Fruit fly (Drosophila melanogaster) whole organism, pupa: Measurements from ENCODE around the gene OtopLa.

Experiments used
- CG10348 ChIP-seq: fragments of 200-800 bp; sonication (Bioruptor generic); IDR thresholded peaks from 2 replicates; pipeline ENCODE4 v1.3.6; 2022; ENCODE audit warnings: missing biosample characterization, missing genetic modification characterization
- CG12605 ChIP-seq: fragments of 200-800 bp; sonication (Bioruptor generic); IDR thresholded peaks from 2 replicates; pipeline ENCODE4 v1.3.6; 2022; ENCODE audit warnings: missing biosample characterization, missing genetic modification characterization
- CG13204 ChIP-seq: fragments of 200-800 bp; sonication (Bioruptor generic); optimal IDR thresholded peaks from 2 replicates; lab custom pipeline; 2018; ENCODE audit warnings: missing biosample characterization, mild to moderate bottlenecking, missing genetic modification characterization, moderate library complexity
- CG14655 ChIP-seq: fragments of 200-800 bp; sonication (Bioruptor generic); optimal IDR thresholded peaks from 3 replicates; lab custom pipeline; 2017; ENCODE audit warnings: mild to moderate bottlenecking, missing biosample characterization, missing genetic modification reagents, missing genetic modification characterization
- CG15710 ChIP-seq: fragments of 200-800 bp; sonication (Bioruptor generic); optimal IDR thresholded peaks from 2 replicates; lab custom pipeline; 2018; ENCODE audit warnings: missing biosample characterization, mild to moderate bottlenecking, missing genetic modification characterization, moderate library complexity
- CG17806 ChIP-seq: fragments of 200-800 bp; sonication (Bioruptor generic); optimal IDR thresholded peaks from 2 replicates; lab custom pipeline; 2018; ENCODE audit warnings: missing biosample characterization, mild to moderate bottlenecking, missing genetic modification characterization, moderate library complexity
- CG32121 ChIP-seq: fragments of 200-800 bp; sonication (Bioruptor generic); IDR thresholded peaks from 2 replicates; pipeline ENCODE4 v1.3.6; 2022; ENCODE audit warnings: missing biosample characterization, missing genetic modification characterization
- CG34367 ChIP-seq: fragments of 200-800 bp; sonication (Bioruptor generic); optimal IDR thresholded peaks from 2 replicates; lab custom pipeline; 2018; ENCODE audit warnings: missing biosample characterization, mild to moderate bottlenecking, missing genetic modification characterization
- CG4496 ChIP-seq: fragments of 200-800 bp; sonication (Bioruptor generic); IDR thresholded peaks from 3 replicates; pipeline ENCODE4 v1.3.6; 2022; ENCODE audit warnings: missing biosample characterization, missing genetic modification characterization
- CG8159 ChIP-seq: fragments of 200-800 bp; sonication (Bioruptor generic); optimal IDR thresholded peaks from 3 replicates; lab custom pipeline; 2018; ENCODE audit warnings: missing biosample characterization, mild to moderate bottlenecking, missing genetic modification characterization, moderate library complexity
- CG8301 ChIP-seq: fragments of 200-800 bp; sonication (Bioruptor generic); optimal IDR thresholded peaks from 2 replicates; lab custom pipeline; 2018; ENCODE audit warnings: missing biosample characterization, mild to moderate bottlenecking, missing genetic modification characterization
- CG9948 ChIP-seq: fragments of 200-800 bp; sonication (Bioruptor generic); optimal IDR thresholded peaks from 2 replicates; lab custom pipeline; 2018; ENCODE audit warnings: missing biosample characterization, mild to moderate bottlenecking, missing genetic modification characterization, moderate library complexity
- D1 ChIP-seq: fragments of 200-800 bp; sonication (Bioruptor generic); optimal IDR thresholded peaks from 2 replicates; lab custom pipeline; 2018; ENCODE audit warnings: missing biosample characterization, mild to moderate bottlenecking, missing genetic modification characterization, moderate library complexity
- EcR ChIP-seq: fragments of 200-800 bp; sonication (Bioruptor generic); optimal IDR thresholded peaks from 3 replicates; lab custom pipeline; 2019; ENCODE audit warnings: missing biosample characterization, missing genetic modification characterization, mild to moderate bottlenecking, moderate library complexity, missing genetic modification reagents
- Ets98B ChIP-seq: fragments of 200-800 bp; sonication (Bioruptor generic); IDR thresholded peaks from 2 replicates; pipeline ENCODE4 v1.3.6; 2022; ENCODE audit warnings: missing biosample characterization, missing genetic modification characterization
- Pif1A ChIP-seq: fragments of 200-800 bp; sonication (Bioruptor generic); optimal IDR thresholded peaks from 3 replicates; lab custom pipeline; 2016; ENCODE audit warnings: missing biosample characterization, missing genetic modification characterization
- Pif1B ChIP-seq: fragments of 200-800 bp; sonication (Bioruptor generic); optimal IDR thresholded peaks from 3 replicates; lab custom pipeline; 2016; ENCODE audit warnings: missing biosample characterization, missing genetic modification characterization
- Snoo ChIP-seq: fragments of 200-800 bp; sonication (Bioruptor generic); optimal IDR thresholded peaks from 3 replicates; lab custom pipeline; 2017; ENCODE audit warnings: missing biosample characterization, mild to moderate bottlenecking, missing genetic modification characterization, inconsistent platforms
- fd96Ca ChIP-seq: fragments of 200-800 bp; sonication (Bioruptor generic); IDR thresholded peaks from 3 replicates; pipeline ENCODE4 v1.3.6; 2022; ENCODE audit warnings: missing biosample characterization, missing genetic modification characterization
- gl ChIP-seq: fragments of 200-800 bp; sonication (Bioruptor generic); optimal IDR thresholded peaks from 2 replicates; lab custom pipeline; 2018; ENCODE audit warnings: missing biosample characterization, mild to moderate bottlenecking, missing genetic modification characterization
- rn ChIP-seq: fragments of 200-800 bp; sonication (Bioruptor generic); IDR thresholded peaks from 2 replicates; pipeline ENCODE4 v1.3.6; 2022; ENCODE audit warnings: missing biosample characterization, missing genetic modification characterization

The OtopLa gene

DNA sequence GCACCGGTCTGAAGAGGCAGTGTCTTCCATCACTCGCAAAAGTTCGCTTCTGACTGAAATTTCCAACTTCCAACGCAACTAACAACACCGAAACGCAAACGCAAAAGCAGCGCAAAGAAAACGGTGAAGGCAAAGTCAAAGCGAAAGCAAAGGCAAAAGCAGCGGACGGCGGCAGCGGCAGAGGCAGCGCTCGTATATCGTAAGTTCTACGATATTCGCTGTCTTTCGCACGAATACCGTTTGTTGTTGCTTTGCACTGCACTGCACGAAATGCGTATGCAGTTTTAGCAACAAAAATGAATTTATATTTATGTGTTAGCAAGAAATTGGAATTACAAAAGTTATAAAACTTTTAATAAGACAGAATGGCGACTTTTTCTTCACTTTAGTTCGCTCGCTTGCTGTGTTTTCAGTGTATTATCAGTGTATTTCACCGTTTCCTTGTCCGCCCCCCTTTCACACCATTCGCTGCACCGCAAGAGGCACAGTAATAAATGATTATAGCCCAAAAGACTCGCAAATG lies at the start of gene OtopLa:
Gene OtopLa (minus strand): TSS at position 51 of the 523 bp plus-strand sequence.
- TF ChIP-seq CG12605, result peak; percentile 82
- TF ChIP-seq CG17806 (tag; lab: Kevin White, UChicago), result peak; percentile 62
- TF ChIP-seq Pif1B (GFP tag; lab: Kevin White, UChicago), result peak; percentile 58
- peak; percentile 86 for TF ChIP-seq Ets98B
- peak; percentile 82 for TF ChIP-seq Pif1A (GFP tag; lab: Kevin White, UChicago)
- peak; percentile 73 for TF ChIP-seq CG8301 (tag; lab: Kevin White, UChicago)
- peak; percentile 89 for TF ChIP-seq fd96Ca (GFP tag; lab: Robert Waterston, UW)
- peak; percentile 78 for TF ChIP-seq CG8159
- TF ChIP-seq CG32121 (GFP tag; lab: Robert Waterston, UW), result peak; percentile 85
- TF ChIP-seq CG14655 (GFP tag; lab: Kevin White, UChicago), result peak; percentile 75
- TF ChIP-seq CG13204 (GFP tag; lab: Kevin White, UChicago), result no peak
- no peak for TF ChIP-seq Snoo
- TF ChIP-seq CG15710, result peak; percentile 71
- TF ChIP-seq EcR (GFP tag; lab: Kevin White, UChicago), result no peak
- peak; percentile 89 for TF ChIP-seq CG4496 (GFP tag; lab: Robert Waterston, UW)
- TF ChIP-seq CG9948 (tag; lab: Kevin White, UChicago), result peak; percentile 63
- peak; percentile 58; the same call in 1 of the 2 replicates for TF ChIP-seq CG10348 (GFP tag; lab: Robert Waterston, UW)
- peak; percentile 76 for TF ChIP-seq rn
- peak; percentile 57 for TF ChIP-seq CG34367 (tag; lab: Kevin White, UChicago)
- TF ChIP-seq D1 (tag; lab: Kevin White, UChicago), result no peak
- TF ChIP-seq gl, result peak; percentile 33
- TF ChIP-seq, all 21 proteins: peak for 17

DNA sequence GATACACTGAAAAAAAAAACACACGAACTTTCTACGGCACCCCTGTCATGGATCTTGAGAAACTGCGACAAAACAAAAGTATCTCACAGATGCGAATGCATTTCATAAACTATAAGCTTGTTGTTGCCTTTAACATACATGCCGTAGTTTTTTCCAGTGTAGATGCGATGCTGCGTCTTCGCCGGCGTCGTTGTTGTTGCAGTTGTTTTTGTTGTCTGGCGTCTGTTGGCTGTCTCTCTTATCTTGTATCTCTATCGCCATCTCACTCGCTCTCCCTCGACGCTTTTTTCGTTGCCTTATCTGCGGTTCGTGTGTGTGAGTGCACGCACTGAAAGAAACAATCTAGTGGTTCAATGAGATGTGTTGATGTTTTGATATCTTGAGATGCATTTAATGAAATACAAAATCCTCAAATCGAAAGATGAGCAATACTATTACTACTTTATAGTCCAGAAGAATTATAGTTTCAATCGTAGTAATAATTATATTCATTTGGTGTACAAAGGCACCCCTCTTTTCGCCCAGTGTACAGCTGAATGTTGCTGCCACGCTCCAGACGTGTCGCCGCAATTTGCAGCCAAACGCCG lies 48.2 kb upstream of the OtopLa start:
- TF ChIP-seq Pif1A (GFP tag; lab: Kevin White, UChicago), result peak; percentile 98
- peak; percentile 27 for TF ChIP-seq D1 (tag; lab: Kevin White, UChicago)
- TF ChIP-seq CG13204 (GFP tag; lab: Kevin White, UChicago), result peak; percentile 95
- TF ChIP-seq EcR (GFP tag; lab: Kevin White, UChicago), result no peak
- TF ChIP-seq CG15710, result peak; percentile 95
- peak; percentile 94 for TF ChIP-seq rn
- peak; percentile 89 for TF ChIP-seq gl
- TF ChIP-seq CG12605, result peak; percentile 95
- TF ChIP-seq CG32121 (GFP tag; lab: Robert Waterston, UW), result peak; percentile 92
- peak; percentile 86 for TF ChIP-seq CG9948 (tag; lab: Kevin White, UChicago)
- peak; percentile 94 for TF ChIP-seq CG8159
- TF ChIP-seq Ets98B, result peak; percentile 97
- TF ChIP-seq CG14655 (GFP tag; lab: Kevin White, UChicago), result peak; percentile 96
- TF ChIP-seq CG17806 (tag; lab: Kevin White, UChicago), result peak; percentile 92
- peak; percentile 92 for TF ChIP-seq CG8301 (tag; lab: Kevin White, UChicago)
- TF ChIP-seq Pif1B (GFP tag; lab: Kevin White, UChicago), result peak; percentile 95
- TF ChIP-seq fd96Ca (GFP tag; lab: Robert Waterston, UW), result peak; percentile 98
- peak; percentile 92 for TF ChIP-seq CG34367 (tag; lab: Kevin White, UChicago)
- TF ChIP-seq CG10348 (GFP tag; lab: Robert Waterston, UW), result peak; percentile 79
- TF ChIP-seq Snoo, result peak; percentile 98
- TF ChIP-seq CG4496 (GFP tag; lab: Robert Waterston, UW), result peak; percentile 98

DNA sequence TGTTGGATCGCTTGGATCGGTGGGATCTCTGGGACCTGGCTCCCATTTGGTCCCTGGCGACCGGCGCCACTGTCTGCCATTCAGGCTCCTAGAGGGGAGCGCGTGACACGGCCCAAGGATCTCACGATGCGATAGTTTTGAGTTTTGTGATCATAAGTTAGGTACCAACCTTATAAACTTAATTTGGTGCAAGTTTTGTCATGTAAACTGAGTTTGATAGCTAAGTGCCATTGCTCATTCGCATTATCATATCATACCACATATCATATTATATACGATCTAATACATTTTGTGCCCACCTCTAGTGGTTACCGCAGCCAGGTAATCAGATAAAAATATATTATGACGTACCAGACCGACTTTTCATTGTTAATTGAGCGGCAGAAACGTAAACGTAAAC lies 47.7 kb upstream of the OtopLa start:
- peak; percentile 4; the same call in 2 of the 3 replicates for TF ChIP-seq fd96Ca (GFP tag; lab: Robert Waterston, UW)
- 0 out of 2 replicates have a peak, but pooled peaks have one; percentile 28 for TF ChIP-seq rn
- TF ChIP-seq CG13204 (GFP tag; lab: Kevin White, UChicago), result no peak
- TF ChIP-seq D1 (tag; lab: Kevin White, UChicago), result no peak
- no peak for TF ChIP-seq CG8159
- TF ChIP-seq CG14655 (GFP tag; lab: Kevin White, UChicago), result peak; percentile 7
- TF ChIP-seq CG9948 (tag; lab: Kevin White, UChicago), result no peak
- no peak for TF ChIP-seq Pif1A (GFP tag; lab: Kevin White, UChicago)

DNA sequence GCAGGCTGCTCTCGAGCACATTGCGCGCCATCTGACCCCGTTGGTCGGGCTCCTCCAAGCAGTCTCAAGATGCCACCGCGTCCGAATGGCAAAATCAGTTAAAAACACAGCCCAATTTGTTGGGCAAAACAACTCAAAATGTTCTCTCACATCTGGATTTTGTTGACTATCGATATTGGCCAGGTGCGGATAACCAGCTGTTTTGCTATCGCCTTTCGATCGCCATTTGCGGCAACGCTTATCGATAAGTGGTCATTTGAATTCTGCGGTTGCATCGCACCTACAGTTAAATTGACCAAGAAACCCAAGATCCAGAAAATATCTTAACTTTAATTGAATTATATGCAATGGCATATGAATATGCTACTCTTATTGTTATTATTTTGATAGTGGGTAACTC lies 46.7 kb upstream of the OtopLa start, which contains the start of gene CG3149:
Gene CG3149 (minus strand): TSS at position 171 of the 400 bp plus-strand sequence.
- TF ChIP-seq CG10348 (GFP tag; lab: Robert Waterston, UW) (no peak), gl (no peak)

DNA sequence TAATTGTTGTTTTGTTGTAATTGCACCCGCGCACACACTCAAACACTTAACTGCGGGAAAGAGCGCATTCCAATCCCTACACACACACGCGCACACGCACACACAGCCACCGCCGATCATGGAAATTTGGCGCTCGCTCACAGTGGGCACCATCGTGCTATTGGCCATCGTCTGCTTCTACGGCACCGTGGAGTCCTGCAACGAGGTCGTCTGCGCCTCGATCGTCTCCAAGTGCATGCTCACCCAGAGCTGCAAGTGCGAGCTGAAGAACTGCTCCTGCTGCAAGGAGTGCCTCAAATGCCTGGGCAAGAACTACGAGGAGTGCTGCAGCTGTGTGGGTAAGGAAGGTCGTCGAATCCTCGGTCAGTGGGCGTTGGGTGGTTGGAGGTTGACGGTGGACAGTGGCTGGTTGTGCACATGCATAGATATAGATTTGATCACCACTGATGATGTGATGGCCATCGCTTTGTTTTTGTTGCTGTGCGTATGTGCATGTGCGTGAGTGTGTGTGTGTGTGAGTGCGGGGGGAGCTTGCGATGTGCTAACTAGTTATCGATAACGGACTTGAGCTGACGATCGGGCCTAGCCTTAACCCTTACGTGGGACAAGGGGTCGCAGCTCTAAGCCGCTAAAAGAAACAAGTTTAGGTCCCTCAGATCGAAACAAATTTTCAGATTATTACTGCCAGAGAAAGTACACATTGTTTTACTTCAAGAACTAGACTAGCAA lies 42.5 kb upstream of the OtopLa start:
- no peak for TF ChIP-seq D1 (tag; lab: Kevin White, UChicago)
- no peak for TF ChIP-seq EcR (GFP tag; lab: Kevin White, UChicago)
- peak; percentile 11; the same call in 1 of the 3 replicates for TF ChIP-seq CG4496 (GFP tag; lab: Robert Waterston, UW)
- TF ChIP-seq CG8301 (tag; lab: Kevin White, UChicago), result peak; percentile 10
- TF ChIP-seq CG14655 (GFP tag; lab: Kevin White, UChicago), result no peak
- TF ChIP-seq CG8159, result no peak
- no peak for TF ChIP-seq Pif1B (GFP tag; lab: Kevin White, UChicago)
- TF ChIP-seq fd96Ca (GFP tag; lab: Robert Waterston, UW), result peak; percentile 40; the same call in 1 of the 3 replicates
